Fruit fly (Drosophila melanogaster) whole organism, embryonic: ENCODE data around the gene Sf3b3.
A peak's percentile ranks its signal among the peaks of the same experiment; 100 is the strongest.

Experiments used
- ATbp ChIP-seq: fragments of 200-800 bp; sonication (Bioruptor generic); optimal IDR thresholded peaks from 2 replicates; lab custom pipeline; 2017; ENCODE audit warnings: missing biosample characterization, mild to moderate bottlenecking, missing genetic modification characterization, missing genetic modification reagents
- Bdp1 ChIP-seq: fragments of 200-800 bp; sonication (Bioruptor generic); optimal IDR thresholded peaks from 3 replicates; lab custom pipeline; 2016; ENCODE audit warnings: missing biosample characterization, missing genetic modification characterization
- Blimp-1 ChIP-seq: fragments of 200-800 bp; sonication (Bioruptor generic); optimal IDR thresholded peaks from 3 replicates; lab custom pipeline; 2018; ENCODE audit warnings: missing biosample characterization, missing genetic modification characterization, mild to moderate bottlenecking, moderate library complexity, missing genetic modification reagents
- CG10267 ChIP-seq: fragments of 200-800 bp; sonication (Bioruptor generic); optimal IDR thresholded peaks from 2 replicates; lab custom pipeline; 2018; ENCODE audit warnings: missing biosample characterization, mild to moderate bottlenecking, missing genetic modification characterization, moderate library complexity
- CG10366 ChIP-seq: fragments of 200-800 bp; sonication (Bioruptor generic); IDR thresholded peaks from 2 replicates; pipeline ENCODE4 v1.3.6; 2022; ENCODE audit warnings: missing biosample characterization, missing genetic modification characterization
- CG10959 ChIP-seq: fragments of 200-800 bp; sonication (Bioruptor generic); IDR thresholded peaks from 2 replicates; pipeline ENCODE4 v1.3.6; 2022; ENCODE audit warnings: missing biosample characterization, missing genetic modification characterization
- CG10979 ChIP-seq: fragments of 200-800 bp; sonication (Bioruptor generic); optimal IDR thresholded peaks from 2 replicates; lab custom pipeline; 2018; ENCODE audit warnings: missing biosample characterization, mild to moderate bottlenecking, missing genetic modification characterization, moderate library complexity
- CG12155 ChIP-seq: fragments of 200-800 bp; sonication (Bioruptor generic); optimal IDR thresholded peaks from 3 replicates; lab custom pipeline; 2016; ENCODE audit warnings: missing biosample characterization, missing genetic modification characterization
- CG12299 ChIP-seq: fragments of 200-800 bp; sonication (Bioruptor generic); optimal IDR thresholded peaks from 2 replicates; lab custom pipeline; 2018; ENCODE audit warnings: missing biosample characterization, mild to moderate bottlenecking, missing genetic modification characterization
- CG13287 ChIP-seq: fragments of 200-800 bp; sonication (Bioruptor generic); IDR thresholded peaks from 2 replicates; pipeline ENCODE4 v1.3.6; 2022; ENCODE audit warnings: missing biosample characterization, missing genetic modification characterization; ENCODE audit not compliant: partially characterized antibody
- CG17568 ChIP-seq: fragments of 200-800 bp; sonication (Bioruptor generic); optimal IDR thresholded peaks from 2 replicates; lab custom pipeline; 2018; ENCODE audit warnings: missing biosample characterization, mild to moderate bottlenecking, missing genetic modification characterization, moderate library complexity
- CG2202 ChIP-seq: fragments of 200-800 bp; sonication (Bioruptor generic); optimal IDR thresholded peaks from 2 replicates; lab custom pipeline; 2018; ENCODE audit warnings: missing biosample characterization, mild to moderate bottlenecking, missing genetic modification characterization
- CG4282 ChIP-seq: fragments of 200-800 bp; sonication (Bioruptor generic); optimal IDR thresholded peaks from 2 replicates; lab custom pipeline; 2016; ENCODE audit warnings: missing biosample characterization, missing genetic modification characterization
- CG6765 ChIP-seq: fragments of 200-800 bp; sonication (Bioruptor generic); optimal IDR thresholded peaks from 3 replicates; lab custom pipeline; 2017; ENCODE audit warnings: missing biosample characterization, mild to moderate bottlenecking, missing genetic modification characterization
- CG6813 ChIP-seq: fragments of 200-800 bp; sonication (Bioruptor generic); optimal IDR thresholded peaks from 2 replicates; lab custom pipeline; 2017; ENCODE audit warnings: missing biosample characterization, missing genetic modification characterization, mild to moderate bottlenecking, moderate library complexity, missing genetic modification reagents
- CG7372 ChIP-seq: fragments of 200-800 bp; sonication (Bioruptor generic); IDR thresholded peaks from 2 replicates; pipeline ENCODE4 v1.3.6; 2022; ENCODE audit warnings: missing biosample characterization, missing genetic modification characterization
- CG7745 ChIP-seq: fragments of 200-800 bp; sonication (Bioruptor generic); optimal IDR thresholded peaks from 2 replicates; lab custom pipeline; 2018; ENCODE audit warnings: missing biosample characterization, mild to moderate bottlenecking, missing genetic modification characterization, moderate library complexity
- CG8089 ChIP-seq: fragments of 200-800 bp; sonication (Bioruptor generic); optimal IDR thresholded peaks from 3 replicates; lab custom pipeline; 2016; ENCODE audit warnings: missing biosample characterization, missing genetic modification characterization
- CkIIα-i1 ChIP-seq: fragments of 200-800 bp; sonication (Bioruptor generic); IDR thresholded peaks from 2 replicates; pipeline ENCODE4 v1.3.6; 2022; ENCODE audit warnings: missing biosample characterization, missing genetic modification characterization
- D ChIP-seq, 2 experiments: fragments of 200-800 bp in 1 of 2; fragments of >200 bp in 1 of 2; sonication (Bioruptor generic) in 1 of 2; optimal IDR thresholded peaks; 2 replicates in 1 of 2; 3 replicates in 1 of 2; lab custom pipeline; 2017; ENCODE audit warnings: mild to moderate bottlenecking in 1 of 2, missing biosample characterization in 1 of 2, missing genetic modification characterization in 1 of 2, missing genetic modification reagents in 1 of 2
- D19B ChIP-seq: fragments of 200-800 bp; sonication (Bioruptor generic); optimal IDR thresholded peaks from 2 replicates; lab custom pipeline; 2017; ENCODE audit warnings: missing biosample characterization, mild to moderate bottlenecking, missing genetic modification characterization
- Elba2 ChIP-seq: fragments of 200-800 bp; sonication (Bioruptor generic); optimal IDR thresholded peaks from 3 replicates; lab custom pipeline; 2016; ENCODE audit warnings: missing biosample characterization, missing genetic modification characterization
- Fer2 ChIP-seq: fragments of 200-800 bp; sonication (Bioruptor generic); optimal IDR thresholded peaks from 2 replicates; lab custom pipeline; 2018; ENCODE audit warnings: missing biosample characterization, mild to moderate bottlenecking, missing genetic modification characterization, moderate library complexity
- H15 ChIP-seq: fragments of 200-800 bp; sonication (Bioruptor generic); IDR thresholded peaks from 3 replicates; pipeline ENCODE4 v1.3.6; 2022; ENCODE audit warnings: missing biosample characterization, missing genetic modification characterization
- Hmx ChIP-seq: fragments of 200-800 bp; sonication (Bioruptor generic); optimal IDR thresholded peaks from 2 replicates; lab custom pipeline; 2016; ENCODE audit warnings: missing biosample characterization, missing genetic modification characterization
- Hr39 ChIP-seq: fragments of >200 bp; optimal IDR thresholded peaks from 2 replicates; lab custom pipeline; 2017
- Hsf ChIP-seq: fragments of 200-800 bp; sonication (Bioruptor generic); optimal IDR thresholded peaks from 3 replicates; lab custom pipeline; 2016; ENCODE audit warnings: missing biosample characterization, missing genetic modification characterization
- Mrtf ChIP-seq: fragments of 200-800 bp; sonication (Bioruptor generic); IDR thresholded peaks from 3 replicates; pipeline ENCODE4 v1.3.6; 2022; ENCODE audit warnings: missing biosample characterization, missing genetic modification characterization
- NK7.1 ChIP-seq: fragments of 200-800 bp; sonication (Bioruptor generic); optimal IDR thresholded peaks from 3 replicates; lab custom pipeline; 2016; ENCODE audit warnings: missing biosample characterization, missing genetic modification characterization
- Nf-YB ChIP-seq: fragments of 200-800 bp; sonication (Bioruptor generic); optimal IDR thresholded peaks from 3 replicates; lab custom pipeline; 2019; ENCODE audit warnings: missing biosample characterization, mild to moderate bottlenecking, missing genetic modification characterization, moderate library complexity
- Spps ChIP-seq: fragments of 200-800 bp; sonication (Bioruptor generic); optimal IDR thresholded peaks from 2 replicates; lab custom pipeline; 2018; ENCODE audit warnings: missing biosample characterization, mild to moderate bottlenecking, missing genetic modification characterization
- Sry-δ ChIP-seq: fragments of 200-800 bp; sonication (Bioruptor generic); optimal IDR thresholded peaks from 2 replicates; lab custom pipeline; 2016; ENCODE audit warnings: missing biosample characterization, missing genetic modification characterization
- bcd ChIP-seq: fragments of 200-800 bp; sonication (Bioruptor generic); optimal IDR thresholded peaks from 2 replicates; lab custom pipeline; 2017; ENCODE audit warnings: missing biosample characterization, mild to moderate bottlenecking, missing genetic modification characterization
- dati ChIP-seq: fragments of 200-800 bp; sonication (Bioruptor generic); IDR thresholded peaks from 2 replicates; pipeline ENCODE4 v1.3.6; 2022; ENCODE audit warnings: missing biosample characterization, missing genetic modification characterization
- ewg ChIP-seq: fragments of 200-800 bp; sonication (Bioruptor generic); optimal IDR thresholded peaks from 3 replicates; lab custom pipeline; 2017; ENCODE audit warnings: mild to moderate bottlenecking, missing biosample characterization, missing genetic modification reagents, missing genetic modification characterization
- exex ChIP-seq: fragments of 200-800 bp; sonication (Bioruptor generic); optimal IDR thresholded peaks from 4 replicates; lab custom pipeline; 2018; ENCODE audit warnings: missing biosample characterization, mild to moderate bottlenecking, missing genetic modification characterization, moderate library complexity
- eyg ChIP-seq: fragments of 200-800 bp; sonication (Bioruptor generic); optimal IDR thresholded peaks from 3 replicates; lab custom pipeline; 2016; ENCODE audit warnings: missing biosample characterization, missing genetic modification characterization
- gro ChIP-seq: fragments of 200-800 bp; sonication (Bioruptor generic); optimal IDR thresholded peaks from 2 replicates; lab custom pipeline; 2016; ENCODE audit warnings: missing biosample characterization, missing genetic modification characterization
- gsb ChIP-seq: fragments of 200-800 bp; sonication (Bioruptor generic); IDR thresholded peaks from 2 replicates; pipeline ENCODE4 v1.3.6; 2022; ENCODE audit warnings: missing biosample characterization, missing genetic modification characterization
- ind ChIP-seq: fragments of 200-800 bp; sonication (Bioruptor generic); optimal IDR thresholded peaks from 3 replicates; lab custom pipeline; 2016; ENCODE audit warnings: missing biosample characterization, missing genetic modification characterization
- kah ChIP-seq: fragments of 200-800 bp; sonication (Bioruptor generic); optimal IDR thresholded peaks from 2 replicates; lab custom pipeline; 2018; ENCODE audit warnings: missing biosample characterization, mild to moderate bottlenecking, missing genetic modification characterization
- ken ChIP-seq: fragments of 200-800 bp; sonication (Bioruptor generic); IDR thresholded peaks from 3 replicates; pipeline ENCODE4 v1.3.6; 2022; ENCODE audit warnings: missing biosample characterization, missing genetic modification characterization
- lmd ChIP-seq: fragments of 200-800 bp; sonication (Bioruptor generic); IDR thresholded peaks from 2 replicates; pipeline ENCODE4 v1.3.6; 2022; ENCODE audit warnings: missing biosample characterization, missing genetic modification characterization
- phol ChIP-seq: fragments of 200-800 bp; sonication (Bioruptor generic); optimal IDR thresholded peaks from 3 replicates; lab custom pipeline; 2018; ENCODE audit warnings: missing biosample characterization, mild to moderate bottlenecking, missing genetic modification characterization, moderate library complexity
- scrt ChIP-seq: fragments of 200-800 bp; sonication (Bioruptor generic); optimal IDR thresholded peaks from 2 replicates; lab custom pipeline; 2018; ENCODE audit warnings: missing biosample characterization, mild to moderate bottlenecking, missing genetic modification characterization, moderate library complexity
- slou ChIP-seq: fragments of 200-800 bp; sonication (Bioruptor generic); optimal IDR thresholded peaks from 3 replicates; lab custom pipeline; 2016; ENCODE audit warnings: missing biosample characterization, missing genetic modification characterization
- tio ChIP-seq: fragments of 200-800 bp; sonication (Bioruptor generic); optimal IDR thresholded peaks from 2 replicates; lab custom pipeline; 2017; ENCODE audit warnings: missing biosample characterization, missing genetic modification characterization, inconsistent platforms
- trh ChIP-seq: fragments of 200-800 bp; sonication (Bioruptor generic); optimal IDR thresholded peaks from 2 replicates; lab custom pipeline; 2016; ENCODE audit warnings: missing biosample characterization, missing genetic modification characterization
- tx ChIP-seq: fragments of 200-800 bp; sonication (Bioruptor generic); optimal IDR thresholded peaks from 2 replicates; lab custom pipeline; 2016; ENCODE audit warnings: missing biosample characterization, missing genetic modification characterization
- usp ChIP-seq: fragments of >200 bp; optimal IDR thresholded peaks from 2 replicates; lab custom pipeline; 2017; ENCODE audit warnings: missing biosample characterization, missing genetic modification characterization
- zfh1 ChIP-seq: fragments of 200-800 bp; sonication (Bioruptor generic); IDR thresholded peaks from 3 replicates; pipeline ENCODE4 v1.3.6; 2022; ENCODE audit warnings: missing biosample characterization, missing genetic modification characterization

The Sf3b3 gene

DNA sequence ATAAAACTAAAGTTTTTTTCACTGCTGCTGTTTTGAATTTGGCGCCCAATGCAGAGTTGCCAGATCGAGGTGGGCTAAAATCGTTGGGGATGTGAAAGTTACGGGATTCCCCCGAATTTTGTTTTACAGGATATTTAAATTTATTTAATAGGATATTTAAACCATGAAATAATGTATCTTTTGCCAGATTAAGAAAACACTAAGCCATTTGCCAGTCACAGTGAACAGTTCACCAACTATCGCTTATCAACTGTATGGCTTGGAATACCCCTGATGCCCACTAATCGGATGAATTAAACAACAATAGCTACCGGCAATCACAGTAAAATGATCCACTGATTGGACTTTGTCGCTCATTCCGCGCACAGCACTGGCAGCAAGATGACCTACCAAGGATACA is 17.9 kb upstream of the Sf3b3 start, which contains the start of gene Dci (continued):
- TF ChIP-seq CG8089 (peak; percentile 60), slou (peak; percentile 57), ewg (GFP tag; lab: Kevin White, UChicago) (peak; percentile 46), tx (peak; percentile 66), eyg (GFP tag; lab: Kevin White, UChicago) (no peak), CG12155 (GFP tag; lab: Kevin White, UChicago) (peak; percentile 72), CG6813 (no peak), D19B (GFP tag; lab: Kevin White, UChicago) (no peak), phol (peak; percentile 66), CG13287 (GFP tag; lab: Robert Waterston, UW) (peak; percentile 91), Hmx (no peak), Hr39 (lab: Kevin White, UChicago) (no peak), Hsf (GFP tag; lab: Kevin White, UChicago) (peak; percentile 84), CG10366 (GFP tag; lab: Robert Waterston, UW) (peak; percentile 82), CG12299 (tag; lab: Kevin White, UChicago) (no peak), Mrtf (GFP tag; lab: Robert Waterston, UW) (0 out of 3 replicates have a peak, but pooled peaks have one; percentile 38), ken (GFP tag; lab: Robert Waterston, UW) (peak; percentile 89), CG10979 (peak; percentile 41), Fer2 (tag; lab: Kevin White, UChicago) (no peak), NK7.1 (GFP tag; lab: Kevin White, UChicago) (no peak), dati (GFP tag; lab: Robert Waterston, UW) (no peak), lmd (GFP tag; lab: Robert Waterston, UW) (peak; percentile 46; the same call in 1 of the 2 replicates), exex (tag; lab: Kevin White, UChicago) (no peak), CG7745 (tag; lab: Kevin White, UChicago) (no peak), H15 (GFP tag; lab: Robert Waterston, UW) (peak; percentile 52; the same call in 1 of the 3 replicates), Elba2 (GFP tag; lab: Kevin White, UChicago) (peak; percentile 26), Blimp-1 (GFP tag; lab: Kevin White, UChicago) (no peak), CG2202 (tag; lab: Kevin White, UChicago) (peak; percentile 14), kah (no peak), Sry-δ (GFP tag; lab: Kevin White, UChicago) (peak; percentile 74), CG17568 (GFP tag; lab: Kevin White, UChicago) (no peak), Nf-YB (GFP tag; lab: Kevin White, UChicago) (no peak), CkIIα-i1 (GFP tag; lab: Robert Waterston, UW) (no peak), bcd (GFP tag; lab: Kevin White, UChicago) (peak; percentile 69), Spps (tag; lab: Kevin White, UChicago) (no peak), CG6765 (GFP tag; lab: Kevin White, UChicago) (no peak), gro (GFP tag; lab: Kevin White, UChicago) (no peak), ATbp (GFP tag; lab: Kevin White, UChicago) (peak; percentile 33), scrt (GFP tag; lab: Kevin White, UChicago) (no peak), Bdp1 (GFP tag; lab: Kevin White, UChicago) (peak; percentile 55), zfh1 (GFP tag; lab: Robert Waterston, UW) (peak; percentile 54; the same call in 2 of the 3 replicates), CG10267 (tag; lab: Kevin White, UChicago) (peak; percentile 73), CG7372 (peak; percentile 61), ind (GFP tag; lab: Kevin White, UChicago) (peak; percentile 80), gsb (GFP tag; lab: Robert Waterston, UW) (no peak; the same call in 1 of the 2 replicates), usp (GFP tag; lab: Kevin White, UChicago) (no peak), D (optimal IDR thresholded peaks at IDR 0.05; lab: Kevin White, UChicago) (no peak), D (GFP tag; optimal IDR thresholded peaks at IDR 0.05; lab: Kevin White, UChicago) (peak; percentile 60), tio (GFP tag; lab: Kevin White, UChicago) (peak; percentile 57), CG4282 (no peak), CG10959 (peak; percentile 47; the same call in 1 of the 2 replicates), trh (peak; percentile 50)
